Worm (Caenorhabditis elegans) whole organism, L4/young adult: ENCODE measurements around the gene egl-8.

ENCODE experiments used
- W03F9.2 ChIP-seq: fragments of 150-350 bp; optimal IDR thresholded peaks from 2 replicates; lab custom pipeline; 2014; ENCODE audit warnings: missing biosample characterization, missing genetic modification characterization
- dao-5 ChIP-seq: sonication (generic microtip); optimal IDR thresholded peaks from 2 replicates; lab custom pipeline; 2016; ENCODE audit warnings: missing genotype, missing genetic modification characterization, moderate library complexity, missing compliant biosample characterization
- him-1 ChIP-seq: sonication (generic microtip); optimal IDR thresholded peaks from 2 replicates; lab custom pipeline; 2016; ENCODE audit warnings: missing genotype, missing genetic modification reagents, missing genetic modification characterization, missing compliant biosample characterization

ce11 chrV:7778-8445 is 12.7 kb upstream of the egl-8 start, which contains the start of gene ife-3:
- no peak for TF ChIP-seq him-1 (tag; lab: Kevin White, UChicago)
- TF ChIP-seq dao-5 = no peak
- peak; percentile 49 for TF ChIP-seq W03F9.2
